Worm (Caenorhabditis elegans): ENCODE data around the gene srbc-83.
"Not testable (repeated sequence)": the region's sequence is repeated elsewhere in the genome, so short reads cannot be mapped to it uniquely, and the experiment has no call there.

DNA sequence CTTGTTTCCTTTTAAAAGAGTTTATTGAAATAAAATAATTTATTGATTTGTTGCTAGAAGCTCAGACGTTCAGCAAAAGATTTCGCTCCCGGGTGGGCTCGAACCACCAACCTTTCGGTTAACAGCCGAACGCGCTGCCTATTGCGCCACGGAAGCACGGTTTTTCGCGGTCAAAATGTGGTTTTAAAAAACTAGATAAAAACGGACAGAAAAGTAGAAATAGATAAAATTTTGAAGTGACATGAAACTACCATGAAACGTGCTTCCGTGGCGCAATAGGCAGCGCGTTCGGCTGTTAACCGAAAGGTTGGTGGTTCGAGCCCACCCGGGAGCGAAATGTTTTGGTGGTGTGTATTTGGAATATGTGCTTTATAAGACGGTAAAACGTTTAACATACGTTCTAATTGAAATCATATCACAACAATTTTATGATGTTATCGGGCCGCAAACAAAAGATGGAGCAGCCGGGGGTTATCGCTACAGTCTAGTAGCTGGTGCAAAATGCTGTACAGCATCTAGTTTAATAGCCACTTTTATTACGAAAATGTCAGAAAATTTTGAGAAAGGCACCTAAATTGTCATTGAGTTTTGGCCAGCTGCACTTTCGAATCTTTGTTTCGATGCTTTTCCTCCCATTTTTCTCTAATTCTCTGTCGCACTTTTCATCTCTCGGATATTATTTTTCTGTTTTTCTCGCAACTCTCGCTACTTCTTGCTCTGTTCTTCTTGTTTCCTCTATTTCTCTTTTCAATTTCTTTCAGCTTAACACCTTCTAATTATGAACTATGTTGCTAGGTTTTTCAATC is 41.3 kb downstream of the srbc-83 start, which contains the start of gene slc-9B.2:
- TF ChIP-seq sdc-2 (tag; optimal IDR thresholded peaks at IDR 0.05); nhr-11 (tag; optimal IDR thresholded peaks at IDR 0.05); ceh-6 (GFP tag; optimal IDR thresholded peaks at IDR 0.05); C08G9.2 (tag; optimal IDR thresholded peaks at IDR 0.05); elt-4 (tag; optimal IDR thresholded peaks at IDR 0.05); ref-2 (tag; optimal IDR thresholded peaks at IDR 0.05): not testable (repeated sequence)

Measured in whole organism, late embryonic.